Fruit fly (Drosophila melanogaster) whole organism, wandering third instar larva: ENCODE data around the gene CG7298.
A peak's percentile ranks its signal among the peaks of the same experiment; 100 is the strongest.

ENCODE experiments used
- Abd-B ChIP-seq: fragments of >200 bp; optimal IDR thresholded peaks from 2 replicates; lab custom pipeline; 2017; ENCODE audit warnings: missing biosample characterization, missing genetic modification characterization
- CG9705 ChIP-seq: fragments of 200-800 bp; sonication (Bioruptor generic); optimal IDR thresholded peaks from 2 replicates; lab custom pipeline; 2018; ENCODE audit warnings: missing biosample characterization, mild to moderate bottlenecking, missing genetic modification characterization
- CrebA ChIP-seq: fragments of 200-800 bp; sonication (Bioruptor generic); optimal IDR thresholded peaks from 2 replicates; lab custom pipeline; 2016; ENCODE audit warnings: missing biosample characterization, mild to moderate bottlenecking, missing genetic modification characterization, borderline replicate concordance
- Dfd ChIP-seq: fragments of >200 bp; optimal IDR thresholded peaks from 2 replicates; lab custom pipeline; 2017; ENCODE audit warnings: missing biosample characterization, missing genetic modification characterization
- Dif ChIP-seq: fragments of 200-275, 200-300 bp; sonication (Bioruptor generic); optimal IDR thresholded peaks from 2 replicates; lab custom pipeline; 2018; ENCODE audit warnings: missing biosample characterization, missing genetic modification characterization; ENCODE audit not compliant: partially characterized antibody
- GATAd ChIP-seq: sonication (Bioruptor generic); optimal IDR thresholded peaks from 2 replicates; lab custom pipeline; 2016; ENCODE audit warnings: missing biosample characterization, missing genetic modification characterization
- HLH106 ChIP-seq: fragments of 200-800 bp; optimal IDR thresholded peaks from 3 replicates; lab custom pipeline; 2019; ENCODE audit warnings: missing biosample characterization, mild to moderate bottlenecking, missing genetic modification characterization, moderate library complexity
- Hnf4 ChIP-seq: fragments of 200-800 bp; sonication (Bioruptor generic); optimal IDR thresholded peaks from 2 replicates; lab custom pipeline; 2016; ENCODE audit warnings: missing biosample characterization, mild to moderate bottlenecking, missing genetic modification characterization
- Hr78 ChIP-seq: fragments of >200 bp; optimal IDR thresholded peaks from 2 replicates; lab custom pipeline; 2017; ENCODE audit warnings: missing biosample characterization, missing genetic modification characterization
- Hr83 ChIP-seq: fragments of 200-300 bp; sonication (Bioruptor generic); optimal IDR thresholded peaks from 2 replicates; lab custom pipeline; 2016; ENCODE audit warnings: missing biosample characterization, mild to moderate bottlenecking, missing genetic modification characterization, moderate library complexity; ENCODE audit not compliant: poor library complexity, severe bottlenecking
- Mio ChIP-seq: sonication (Bioruptor generic); optimal IDR thresholded peaks from 2 replicates; lab custom pipeline; 2016; ENCODE audit warnings: missing biosample characterization, missing genetic modification characterization
- Myc ChIP-seq: fragments of >200 bp; optimal IDR thresholded peaks from 2 replicates; lab custom pipeline; 2017
- N ChIP-seq: fragments of >200 bp; optimal IDR thresholded peaks from 2 replicates; lab custom pipeline; 2018; ENCODE audit warnings: missing biosample characterization, missing external identifiers, missing genetic modification characterization
- OdsH ChIP-seq: fragments of 200-800 bp; sonication (Bioruptor generic); optimal IDR thresholded peaks from 2 replicates; lab custom pipeline; 2016; ENCODE audit warnings: missing biosample characterization, mild to moderate bottlenecking, missing genetic modification characterization
- Rel ChIP-seq, 2 experiments: fragments of 200-800 bp; sonication (Bioruptor generic) in 1 of 2; optimal IDR thresholded peaks; 2 replicates in 1 of 2; 3 replicates in 1 of 2; lab custom pipeline; 2016 to 2019; ENCODE audit warnings: mild to moderate bottlenecking in 2 of 2, missing biosample characterization in 2 of 2, missing genetic modification characterization in 2 of 2, moderate library complexity in 1 of 2
- Sp1 ChIP-seq: fragments of 200-800 bp; sonication (Bioruptor generic); optimal IDR thresholded peaks from 3 replicates; lab custom pipeline; 2019; ENCODE audit warnings: missing biosample characterization, mild to moderate bottlenecking, missing genetic modification characterization, moderate library complexity
- Vsx2 ChIP-seq: fragments of 200-300, 225-300 bp; sonication (Bioruptor generic); optimal IDR thresholded peaks from 2 replicates; lab custom pipeline; 2018; ENCODE audit warnings: missing biosample characterization, missing genetic modification characterization; ENCODE audit not compliant: partially characterized antibody
- br ChIP-seq: fragments of 200-800 bp; sonication (Bioruptor generic); optimal IDR thresholded peaks from 2 replicates; lab custom pipeline; 2016; ENCODE audit warnings: missing biosample characterization, missing genetic modification characterization
- brk ChIP-seq: fragments of 200-800 bp; sonication (Bioruptor generic); optimal IDR thresholded peaks from 2 replicates; lab custom pipeline; 2016; ENCODE audit warnings: missing biosample characterization, mild to moderate bottlenecking, missing genetic modification characterization
- dl ChIP-seq, 2 experiments: fragments of 175-275, 200-275 bp in 1 of 2; fragments of 200-275 bp in 1 of 2; sonication (Bioruptor generic); optimal IDR thresholded peaks; lab custom pipeline; 2018; ENCODE audit warnings: mild to moderate bottlenecking in 2 of 2, missing biosample characterization in 2 of 2, missing genetic modification characterization in 2 of 2, moderate library complexity in 2 of 2; ENCODE audit not compliant: partially characterized antibody in 2 of 2, insufficient read depth in 1 of 2
- ey ChIP-seq: fragments of 200-800 bp; sonication (Bioruptor generic); optimal IDR thresholded peaks from 2 replicates; lab custom pipeline; 2016; ENCODE audit warnings: missing biosample characterization, missing genetic modification characterization
- fru ChIP-seq: fragments of 200-800 bp; sonication (Bioruptor generic); optimal IDR thresholded peaks from 3 replicates; lab custom pipeline; 2016; ENCODE audit warnings: missing biosample characterization, mild to moderate bottlenecking, missing genetic modification characterization
- h ChIP-seq: fragments of 200-800 bp; sonication (Bioruptor generic); optimal IDR thresholded peaks from 3 replicates; lab custom pipeline; 2016; ENCODE audit warnings: missing biosample characterization, mild to moderate bottlenecking, missing genetic modification characterization
- jim ChIP-seq: fragments of 175-275, 200-325 bp; sonication (Bioruptor generic); optimal IDR thresholded peaks from 2 replicates; lab custom pipeline; 2016; ENCODE audit warnings: missing biosample characterization, mild to moderate bottlenecking, missing genetic modification characterization
- lola ChIP-seq: fragments of >200 bp; optimal IDR thresholded peaks from 2 replicates; lab custom pipeline; 2017; ENCODE audit warnings: missing biosample characterization, missing genetic modification characterization
- pan ChIP-seq: fragments of >200 bp; optimal IDR thresholded peaks from 2 replicates; lab custom pipeline; 2017
- psq ChIP-seq: fragments of 200-800 bp; sonication (Bioruptor generic); optimal IDR thresholded peaks from 3 replicates; lab custom pipeline; 2017; ENCODE audit warnings: missing biosample characterization, mild to moderate bottlenecking, missing genetic modification characterization, moderate library complexity
- rgr ChIP-seq: fragments of 200-800 bp; sonication (Bioruptor generic); optimal IDR thresholded peaks from 3 replicates; lab custom pipeline; 2016; ENCODE audit warnings: missing biosample characterization, mild to moderate bottlenecking, missing genetic modification characterization
- sage ChIP-seq: fragments of 200-800 bp; sonication (Bioruptor generic); optimal IDR thresholded peaks from 2 replicates; lab custom pipeline; 2016; ENCODE audit warnings: missing biosample characterization, mild to moderate bottlenecking, missing genetic modification characterization
- sv ChIP-seq: fragments of 200-800 bp; sonication (Bioruptor generic); optimal IDR thresholded peaks from 3 replicates; lab custom pipeline; 2016; ENCODE audit warnings: missing biosample characterization, missing genetic modification characterization
- usp ChIP-seq: fragments of >200 bp; optimal IDR thresholded peaks from 2 replicates; lab custom pipeline; 2017; ENCODE audit warnings: missing biosample characterization, missing genetic modification characterization
- woc ChIP-seq: sonication (Bioruptor generic); optimal IDR thresholded peaks from 2 replicates; lab custom pipeline; 2016; ENCODE audit warnings: missing biosample characterization, mild to moderate bottlenecking, missing genetic modification characterization

CG7298 gene

DNA sequence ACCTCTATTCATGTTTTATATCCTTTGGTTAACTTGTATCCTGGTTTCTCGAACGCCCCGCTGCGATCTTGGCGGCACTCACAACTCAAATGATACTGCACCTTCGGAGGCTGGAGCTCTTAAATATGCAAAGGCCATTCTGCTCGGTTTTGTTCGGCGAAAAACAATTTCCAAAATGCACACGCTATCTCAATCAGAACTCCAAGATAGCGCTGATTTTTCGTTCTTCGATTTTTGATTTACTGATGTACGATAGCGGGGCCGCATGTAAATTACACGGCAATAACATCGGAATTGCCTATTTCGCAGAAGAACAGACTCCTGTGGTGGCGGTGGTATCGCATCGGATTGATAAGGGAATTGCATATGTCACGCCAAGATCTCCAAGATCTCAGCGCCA lies 8.5 kb upstream of the CG7298 start, which contains the start of gene CG7017:
CG7017 (minus strand) TSS at position 101 of the 400 bp plus-strand sequence.
- TF ChIP-seq HLH106 (tag; lab: Kevin White, UChicago) (no peak), Hnf4 (no peak), fru (GFP tag; lab: Kevin White, UChicago) (no peak), ey (GFP tag; lab: Kevin White, UChicago) (no peak), lola (GFP tag; lab: Kevin White, UChicago) (no peak), Myc (no peak), h (GFP tag; lab: Kevin White, UChicago) (no peak), pan (no peak), sage (GFP tag; lab: Kevin White, UChicago) (no peak), CG9705 (GFP tag; lab: Kevin White, UChicago) (no peak), dl (GFP tag; optimal IDR thresholded peaks at IDR 0.05; lab: Kevin White, UChicago; ENCODE audit: insufficient read depth in 1 of 2, partially characterized antibody in 2 of 2) (no peak), CrebA (no peak), sv (no peak), Sp1 (GFP tag; lab: Kevin White, UChicago) (no peak), psq (GFP tag; lab: Kevin White, UChicago) (no peak), Dfd (GFP tag; lab: Kevin White, UChicago) (no peak), rgr (GFP tag; lab: Kevin White, UChicago) (no peak), woc (no peak), br (GFP tag; lab: Kevin White, UChicago) (no peak), Vsx2 (GFP tag; lab: Kevin White, UChicago) (no peak)
- TF ChIP-seq, all 38 proteins: peak for 0

- TF ChIP-seq rgr (GFP tag; lab: Kevin White, UChicago) (no peak), Sp1 (GFP tag; lab: Kevin White, UChicago) (no peak), brk (GFP tag; lab: Kevin White, UChicago) (no peak), N (GFP tag; lab: Kevin White, UChicago) (no peak), usp (GFP tag; lab: Kevin White, UChicago) (no peak), fru (GFP tag; lab: Kevin White, UChicago) (no peak), sv (no peak), pan (no peak), GATAd (no peak), lola (GFP tag; lab: Kevin White, UChicago) (no peak)
Measured at dm6 chr3L:20209896-20210295, 6.4 kb upstream of the CG7298 start.

DNA sequence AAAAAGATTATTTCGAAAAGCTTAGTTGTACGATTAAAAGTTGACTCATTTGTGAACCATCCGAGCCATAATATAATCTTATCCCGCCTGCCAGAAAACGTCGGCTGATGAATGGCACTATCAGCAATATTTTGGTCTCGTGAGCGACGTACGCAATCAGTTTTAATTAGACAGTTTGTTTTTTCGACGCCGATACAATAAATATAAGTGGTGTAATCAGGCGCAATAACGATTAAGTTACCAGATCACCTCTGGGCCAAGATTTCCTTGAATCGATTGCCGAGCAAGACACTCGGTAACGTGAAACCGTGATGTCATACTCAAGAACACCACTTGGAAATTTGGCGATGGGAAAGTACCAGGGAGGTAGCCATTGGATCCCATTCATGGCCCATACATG lies 5.6 kb upstream of the CG7298 start:
- no peak for TF ChIP-seq Hr83
- no peak for TF ChIP-seq Rel (GFP tag; optimal IDR thresholded peaks at IDR 0.05; lab: Kevin White, UChicago)
- peak; percentile 73 for TF ChIP-seq Rel (tag; optimal IDR thresholded peaks at IDR 0.05; lab: Kevin White, UChicago)
- TF ChIP-seq h (GFP tag; lab: Kevin White, UChicago): peak; percentile 64
- TF ChIP-seq brk (GFP tag; lab: Kevin White, UChicago): no peak
- no peak for TF ChIP-seq Hnf4
- TF ChIP-seq, all 38 proteins: peak for 2

- TF ChIP-seq jim (GFP tag; lab: Kevin White, UChicago) (no peak), Myc (no peak), fru (GFP tag; lab: Kevin White, UChicago) (no peak), Hr78 (GFP tag; lab: Kevin White, UChicago) (no peak), N (GFP tag; lab: Kevin White, UChicago) (no peak), sage (GFP tag; lab: Kevin White, UChicago) (no peak)
Measured at dm6 chr3L:20206950-20207584, 3.6 kb upstream of the CG7298 start, which contains the start of gene CG6996. Gene CG6996 (plus strand): TSS chr3L:20207534.

DNA sequence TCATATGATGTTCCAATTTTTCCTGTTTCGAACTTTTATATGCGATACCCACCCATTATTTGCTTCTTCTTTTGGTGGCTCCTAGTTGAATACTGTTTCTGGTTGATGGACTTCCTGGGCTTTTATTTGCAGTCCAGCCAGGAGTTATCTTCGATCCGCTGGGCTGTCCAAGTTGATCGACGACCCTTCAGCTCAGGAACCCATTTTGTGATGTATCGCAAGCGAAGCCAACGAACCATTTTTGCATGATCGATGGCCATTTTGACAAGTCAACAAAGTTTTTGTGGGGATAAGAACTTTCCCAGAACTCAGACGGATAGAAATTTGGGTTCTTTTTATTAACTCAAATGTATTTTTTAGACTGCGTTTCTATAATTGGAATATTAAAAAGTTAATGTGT lies 2.5 kb upstream of the CG7298 start, which contains the start of gene CG7290:
CG7290 (minus strand) TSS at position 101 of the 400 bp plus-strand sequence.
- TF ChIP-seq Sp1 (GFP tag; lab: Kevin White, UChicago) (no peak), Abd-B (GFP tag; lab: Kevin White, UChicago) (no peak), Dfd (GFP tag; lab: Kevin White, UChicago) (no peak), Mio (GFP tag; lab: Kevin White, UChicago) (no peak), Hr78 (GFP tag; lab: Kevin White, UChicago) (no peak), Dif (no peak), usp (GFP tag; lab: Kevin White, UChicago) (no peak), rgr (GFP tag; lab: Kevin White, UChicago) (no peak), lola (GFP tag; lab: Kevin White, UChicago) (no peak), Rel (GFP tag; optimal IDR thresholded peaks at IDR 0.05; lab: Kevin White, UChicago) (no peak), Rel (tag; optimal IDR thresholded peaks at IDR 0.05; lab: Kevin White, UChicago) (no peak), pan (no peak), jim (GFP tag; lab: Kevin White, UChicago) (no peak), ey (GFP tag; lab: Kevin White, UChicago) (no peak), N (GFP tag; lab: Kevin White, UChicago) (no peak), h (GFP tag; lab: Kevin White, UChicago) (no peak), br (GFP tag; lab: Kevin White, UChicago) (no peak), OdsH (GFP tag; lab: Kevin White, UChicago) (no peak), sage (GFP tag; lab: Kevin White, UChicago) (no peak), GATAd (no peak), sv (no peak)
